Fruit fly (Drosophila melanogaster): Measurements from ENCODE around the gene bou.

Gene bou

dm6 chrX:6990105-6990504, 3.8 kb downstream of the bou start (continued):
- TF ChIP-seq CG12299 (tag; optimal IDR thresholded peaks at IDR 0.05): no peak
- TF ChIP-seq CG13775 (GFP tag; optimal IDR thresholded peaks at IDR 0.05): no peak
- TF ChIP-seq CG17328 (GFP tag; IDR thresholded peaks at IDR 0.05): no peak
- TF ChIP-seq CG1529 (GFP tag; optimal IDR thresholded peaks at IDR 0.05): no peak
- TF ChIP-seq Fer1 (GFP tag; optimal IDR thresholded peaks at IDR 0.05): no peak
- peak; percentile 34 for TF ChIP-seq gem (tag; optimal IDR thresholded peaks at IDR 0.05)
- TF ChIP-seq CG8944 (GFP tag; optimal IDR thresholded peaks at IDR 0.05): no peak
- TF ChIP-seq CG10267 (tag; optimal IDR thresholded peaks at IDR 0.05): peak; percentile 2
- no peak for TF ChIP-seq vfl (GFP tag; optimal IDR thresholded peaks at IDR 0.05)
- TF ChIP-seq sr (GFP tag; IDR thresholded peaks at IDR 0.05): no peak
- peak; percentile 49 for TF ChIP-seq bigmax (GFP tag; optimal IDR thresholded peaks at IDR 0.05)
- no peak for TF ChIP-seq ttk (GFP tag; IDR thresholded peaks at IDR 0.05)
- peak; percentile 13 for TF ChIP-seq sd (tag; optimal IDR thresholded peaks at IDR 0.05)
- peak; percentile 43; the same call in 1 of the 2 replicates for TF ChIP-seq chm (GFP tag; IDR thresholded peaks at IDR 0.05)
- no peak for TF ChIP-seq Hand (GFP tag; optimal IDR thresholded peaks at IDR 0.05)
- no peak for TF ChIP-seq CG34376 (GFP tag; optimal IDR thresholded peaks at IDR 0.05)
- no peak for TF ChIP-seq HmgD (GFP tag; optimal IDR thresholded peaks at IDR 0.05)
- no peak for TF ChIP-seq sim (GFP tag; IDR thresholded peaks at IDR 0.05)
- no peak for TF ChIP-seq CG4404 (GFP tag; IDR thresholded peaks at IDR 0.05)
- TF ChIP-seq cato (GFP tag; optimal IDR thresholded peaks at IDR 0.05; ENCODE audit: borderline replicate concordance): no peak
- no peak for TF ChIP-seq disco-r (GFP tag; optimal IDR thresholded peaks at IDR 0.05)
- TF ChIP-seq CG4424 (GFP tag; optimal IDR thresholded peaks at IDR 0.05): no peak
- no peak for TF ChIP-seq CG18599 (GFP tag; optimal IDR thresholded peaks at IDR 0.05)
- TF ChIP-seq Camta (GFP tag; optimal IDR thresholded peaks at IDR 0.05): no peak
- TF ChIP-seq Abd-B (GFP tag; optimal IDR thresholded peaks at IDR 0.05): no peak
- no peak for TF ChIP-seq tin (GFP tag; optimal IDR thresholded peaks at IDR 0.05)
- no peak for TF ChIP-seq CrebB (tag; optimal IDR thresholded peaks at IDR 0.05)
- TF ChIP-seq CG11560 (tag; IDR thresholded peaks at IDR 0.05): no peak
- TF ChIP-seq CG12769 (tag; optimal IDR thresholded peaks at IDR 0.05): peak; percentile 31
- TF ChIP-seq CG1792 (GFP tag; optimal IDR thresholded peaks at IDR 0.05): no peak
- peak; percentile 27 for TF ChIP-seq CG2120 (GFP tag; optimal IDR thresholded peaks at IDR 0.05)
- TF ChIP-seq unc-4 (GFP tag; IDR thresholded peaks at IDR 0.05; ENCODE audit: partially characterized antibody): no peak
- no peak for TF ChIP-seq CG12155 (GFP tag; optimal IDR thresholded peaks at IDR 0.05)
- TF ChIP-seq Sox102F (GFP tag; optimal IDR thresholded peaks at IDR 0.05): peak; percentile 38
- no peak for TF ChIP-seq Dbx (GFP tag; IDR thresholded peaks at IDR 0.05)
- no peak for TF ChIP-seq CG14710 (tag; optimal IDR thresholded peaks at IDR 0.05)
- peak; percentile 19 for TF ChIP-seq lilli (GFP tag; optimal IDR thresholded peaks at IDR 0.05)
- TF ChIP-seq vvl (GFP tag; IDR thresholded peaks at IDR 0.05): peak; percentile 33; the same call in 1 of the 2 replicates
- TF ChIP-seq bsh (GFP tag; optimal IDR thresholded peaks at IDR 0.05): peak in 1 of 2 experiments; percentile 28
- no peak for TF ChIP-seq pros (GFP tag; optimal IDR thresholded peaks at IDR 0.05)
- TF ChIP-seq CG15011 (GFP tag; optimal IDR thresholded peaks at IDR 0.05): no peak
- no peak for TF ChIP-seq CG7271 (tag; optimal IDR thresholded peaks at IDR 0.05)
- TF ChIP-seq dmrt11E (tag; optimal IDR thresholded peaks at IDR 0.05): peak; percentile 10
- TF ChIP-seq CG14014 (GFP tag; IDR thresholded peaks at IDR 0.05): no peak
- TF ChIP-seq CG6813 (GFP tag; optimal IDR thresholded peaks at IDR 0.05): no peak
- no peak for TF ChIP-seq fd64A (GFP tag; optimal IDR thresholded peaks at IDR 0.05)
- no peak for TF ChIP-seq chn (GFP tag; optimal IDR thresholded peaks at IDR 0.05)
- TF ChIP-seq CG16815 (GFP tag; optimal IDR thresholded peaks at IDR 0.05): no peak
- no peak for TF ChIP-seq pan (optimal IDR thresholded peaks at IDR 0.05)
- no peak for TF ChIP-seq pan (GFP tag; optimal IDR thresholded peaks at IDR 0.05 in 1 of 2, IDR thresholded peaks at IDR 0.05 in 1 of 2)
- no peak for TF ChIP-seq NC2β (GFP tag; optimal IDR thresholded peaks at IDR 0.05)
- no peak for TF ChIP-seq NFAT (GFP tag; IDR thresholded peaks at IDR 0.05)
